Fruit fly (Drosophila melanogaster) whole organism, prepupa: ENCODE measurements around the gene CG15147.

Source experiments
- CG11902 ChIP-seq: fragments of 200-800 bp; sonication (Bioruptor generic); optimal IDR thresholded peaks from 3 replicates; lab custom pipeline; 2016; ENCODE audit warnings: missing biosample characterization, missing genetic modification characterization
- CG16779 ChIP-seq: fragments of 200-800 bp; sonication (Bioruptor generic); optimal IDR thresholded peaks from 3 replicates; lab custom pipeline; 2017; ENCODE audit warnings: missing biosample characterization, mild to moderate bottlenecking, missing genetic modification characterization
- CG3032 ChIP-seq: fragments of 200-800 bp; optimal IDR thresholded peaks from 2 replicates; lab custom pipeline; 2019; ENCODE audit warnings: missing biosample characterization, mild to moderate bottlenecking, missing genetic modification characterization, moderate library complexity
- CG32006 ChIP-seq: fragments of 200-800 bp; sonication (Bioruptor generic); optimal IDR thresholded peaks from 3 replicates; lab custom pipeline; 2017; ENCODE audit warnings: missing biosample characterization, mild to moderate bottlenecking, missing genetic modification characterization
- CG34406 ChIP-seq: fragments of 200-800 bp; sonication (Bioruptor generic); optimal IDR thresholded peaks from 3 replicates; lab custom pipeline; 2016; ENCODE audit warnings: missing biosample characterization, missing genetic modification characterization
- CG3919 ChIP-seq: fragments of 200-800 bp; sonication (Bioruptor generic); optimal IDR thresholded peaks from 3 replicates; lab custom pipeline; 2016; ENCODE audit warnings: missing biosample characterization, missing genetic modification characterization
- CG4318 ChIP-seq: fragments of 200-800 bp; sonication (Bioruptor generic); optimal IDR thresholded peaks from 3 replicates; lab custom pipeline; 2017; ENCODE audit warnings: missing biosample characterization, mild to moderate bottlenecking, missing genetic modification characterization
- CG6276 ChIP-seq: fragments of 200-800 bp; sonication (Bioruptor generic); optimal IDR thresholded peaks from 2 replicates; lab custom pipeline; 2017; ENCODE audit warnings: missing biosample characterization, mild to moderate bottlenecking, missing genetic modification characterization
- CG8319 ChIP-seq: fragments of 200-800 bp; sonication (Bioruptor generic); optimal IDR thresholded peaks from 3 replicates; lab custom pipeline; 2016; ENCODE audit warnings: missing biosample characterization, missing genetic modification characterization
- CG8632 ChIP-seq: fragments of 200-800 bp; sonication (Bioruptor generic); optimal IDR thresholded peaks from 3 replicates; lab custom pipeline; 2016; ENCODE audit warnings: missing biosample characterization, missing genetic modification characterization
- CG9139 ChIP-seq: fragments of 200-800 bp; sonication (Bioruptor generic); optimal IDR thresholded peaks from 3 replicates; lab custom pipeline; 2017; ENCODE audit warnings: missing biosample characterization, mild to moderate bottlenecking, missing genetic modification characterization
- Eip78C ChIP-seq: fragments of 200-800 bp; sonication (Bioruptor generic); peaks from one replicate; lab custom pipeline; 2016; ENCODE audit warnings: missing biosample characterization, missing genetic modification characterization
- Eip93F ChIP-seq: fragments of 200-800 bp; sonication (Bioruptor generic); optimal IDR thresholded peaks from 2 replicates; lab custom pipeline; 2016; ENCODE audit warnings: missing biosample characterization, mild to moderate bottlenecking, missing genetic modification characterization
- Ets96B ChIP-seq: fragments of 200-800 bp; optimal IDR thresholded peaks from 2 replicates; lab custom pipeline; 2019; ENCODE audit warnings: missing biosample characterization, mild to moderate bottlenecking, missing genetic modification characterization, moderate library complexity
- Hr39 ChIP-seq: fragments of 200-800 bp; sonication (Bioruptor generic); optimal IDR thresholded peaks from 2 replicates; lab custom pipeline; 2016; ENCODE audit warnings: missing biosample characterization, missing genetic modification characterization
- Hr4 ChIP-seq: fragments of 200-800 bp; sonication (Bioruptor generic); optimal IDR thresholded peaks from 3 replicates; lab custom pipeline; 2016; ENCODE audit warnings: missing biosample characterization, missing genetic modification characterization
- Met ChIP-seq: fragments of 200-800 bp; sonication (Bioruptor generic); optimal IDR thresholded peaks from 3 replicates; lab custom pipeline; 2016; ENCODE audit warnings: missing biosample characterization, missing genetic modification characterization
- OdsH ChIP-seq: fragments of 200-800 bp; sonication (Bioruptor generic); optimal IDR thresholded peaks from 3 replicates; lab custom pipeline; 2016; ENCODE audit warnings: missing biosample characterization, missing genetic modification characterization
- Smox ChIP-seq: fragments of 200-800 bp; sonication (Bioruptor generic); optimal IDR thresholded peaks from 3 replicates; lab custom pipeline; 2016; ENCODE audit warnings: missing biosample characterization, missing genetic modification characterization
- Sox102F ChIP-seq: fragments of 200-800 bp; sonication (Bioruptor generic); optimal IDR thresholded peaks from 2 replicates; lab custom pipeline; 2016; ENCODE audit warnings: missing biosample characterization, mild to moderate bottlenecking, missing genetic modification characterization
- Sox14 ChIP-seq: fragments of 200-800 bp; sonication (Bioruptor generic); optimal IDR thresholded peaks from 3 replicates; lab custom pipeline; 2016; ENCODE audit warnings: missing biosample characterization, missing genetic modification characterization
- dsx ChIP-seq: fragments of 200-800 bp; optimal IDR thresholded peaks from 3 replicates; lab custom pipeline; 2019; ENCODE audit warnings: missing biosample characterization, mild to moderate bottlenecking, missing genetic modification characterization, moderate library complexity; ENCODE audit not compliant: poor library complexity, severe bottlenecking
- esn ChIP-seq: fragments of 200-800 bp; sonication (Bioruptor generic); optimal IDR thresholded peaks from 2 replicates; lab custom pipeline; 2016; ENCODE audit warnings: missing biosample characterization, mild to moderate bottlenecking, missing genetic modification characterization, moderate library complexity
- fkh ChIP-seq: fragments of 200-800 bp; sonication (Bioruptor generic); optimal IDR thresholded peaks from 3 replicates; lab custom pipeline; 2017; ENCODE audit warnings: missing biosample characterization, mild to moderate bottlenecking, missing genetic modification characterization, moderate library complexity
- pdm3 ChIP-seq: fragments of 200-800 bp; sonication (Bioruptor generic); optimal IDR thresholded peaks from 3 replicates; lab custom pipeline; 2016; ENCODE audit warnings: missing biosample characterization, missing genetic modification characterization
- ss ChIP-seq, 2 experiments: fragments of 200-800 bp; sonication (Bioruptor generic); optimal IDR thresholded peaks; 2 replicates in 1 of 2; 3 replicates in 1 of 2; lab custom pipeline; 2017 to 2018; ENCODE audit warnings: mild to moderate bottlenecking in 2 of 2, missing biosample characterization in 2 of 2, missing genetic modification characterization in 2 of 2, moderate library complexity in 1 of 2
- svp ChIP-seq: fragments of 200-800 bp; sonication (Bioruptor generic); peaks from one replicate; lab custom pipeline; 2016; ENCODE audit warnings: missing biosample characterization, missing genetic modification characterization
- vri ChIP-seq: fragments of 200-800 bp; sonication (Bioruptor generic); optimal IDR thresholded peaks from 3 replicates; lab custom pipeline; 2016; ENCODE audit warnings: missing biosample characterization, mild to moderate bottlenecking, missing genetic modification characterization

The CG15147 gene

DNA sequence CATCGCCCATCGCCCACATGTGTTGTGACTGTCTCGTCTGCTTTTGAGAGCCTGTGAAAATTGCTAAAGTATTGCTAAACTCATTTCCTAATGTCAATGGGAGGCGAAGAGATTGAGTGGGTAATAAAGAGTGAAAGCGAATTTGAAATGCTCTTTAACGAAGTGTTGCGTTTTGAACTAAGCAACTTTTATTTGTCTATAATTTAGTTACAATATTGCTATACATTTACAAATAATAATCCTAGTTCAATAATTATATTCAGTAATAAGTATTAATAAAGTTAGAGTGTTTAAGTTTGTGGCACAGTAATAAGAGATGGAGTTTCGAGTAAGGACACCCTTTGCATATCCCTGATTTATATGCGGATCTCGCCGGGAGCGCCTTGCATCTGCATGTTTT lies 10.7 kb downstream of the CG15147 start:
- TF ChIP-seq CG16779 (tag; lab: Kevin White, UChicago) (no peak), fkh (GFP tag; lab: Kevin White, UChicago) (no peak), svp (peak; percentile 41), Eip78C (GFP tag; lab: Kevin White, UChicago) (peak; percentile 22), pdm3 (GFP tag; lab: Kevin White, UChicago) (no peak)

DNA sequence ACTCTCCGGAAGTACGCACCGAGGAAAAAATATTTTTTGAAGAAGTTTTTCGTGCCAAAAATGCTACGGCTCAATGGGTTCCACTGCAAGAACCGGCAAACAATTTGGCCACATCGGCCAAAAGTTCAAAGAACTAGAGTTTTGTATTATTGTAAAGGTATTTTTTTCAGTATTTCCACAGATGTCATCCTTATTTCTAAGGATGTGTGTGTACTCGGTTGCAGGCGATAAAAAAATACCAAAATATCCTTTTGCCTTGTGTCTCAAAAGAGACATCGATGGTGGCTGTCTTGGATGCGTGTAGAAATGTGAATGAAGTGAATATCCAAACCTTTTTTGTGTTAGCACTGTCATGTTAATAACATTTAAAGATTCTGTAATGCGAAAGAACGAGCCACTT lies 23.0 kb downstream of the CG15147 start:
- TF ChIP-seq CG6276 (GFP tag; lab: Kevin White, UChicago) (no peak), Eip78C (GFP tag; lab: Kevin White, UChicago) (peak; percentile 9)

DNA sequence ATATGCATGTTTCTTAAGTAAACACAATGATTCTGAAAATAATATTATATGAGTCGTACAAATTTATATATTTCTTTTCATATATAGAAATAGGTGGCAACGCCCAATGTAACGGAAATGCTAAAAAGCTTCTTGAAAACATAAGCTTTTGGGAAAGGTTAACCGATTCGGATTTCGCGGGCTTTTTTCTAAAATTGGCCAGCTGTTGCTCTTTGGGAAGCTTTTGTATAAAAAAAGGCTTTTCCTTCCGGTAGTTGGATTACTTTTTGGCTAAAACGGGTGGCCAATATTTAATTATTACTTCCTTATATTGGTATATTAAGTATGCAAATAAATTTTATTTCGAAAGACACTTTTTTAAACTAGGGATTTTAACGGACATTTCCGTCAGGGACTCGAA lies 32.1 kb downstream of the CG15147 start:
- TF ChIP-seq Sox102F (GFP tag; lab: Kevin White, UChicago) (no peak), svp (peak; percentile 11)

DNA sequence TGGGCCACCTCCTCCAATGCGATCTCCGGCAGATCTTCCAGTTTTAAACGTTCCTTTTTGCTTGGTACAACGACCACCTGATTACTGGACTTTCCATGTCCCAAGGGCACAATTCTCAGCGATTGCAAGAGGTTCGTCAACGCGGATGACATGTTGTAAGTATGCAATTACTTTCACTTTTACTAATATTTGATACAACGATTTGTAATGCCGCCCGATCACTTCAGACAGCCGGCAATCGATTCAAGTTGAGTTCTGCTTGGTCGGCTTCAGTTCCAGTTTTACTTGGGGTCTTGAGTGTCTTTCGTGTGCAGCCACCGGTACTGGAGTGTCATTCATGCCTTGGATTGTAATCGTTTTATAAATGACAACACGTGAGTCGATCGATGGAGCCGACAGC lies 34.2 kb downstream of the CG15147 start, which contains the start of the genes Sytalpha and CG6870:
TSS of gene Sytalpha (plus strand) at position 301 of the 400 bp plus-strand sequence.
TSS of gene CG6870 (minus strand) at position 340 of the 400 bp plus-strand sequence.
- no peak for TF ChIP-seq Smox (GFP tag; lab: Kevin White, UChicago)

DNA sequence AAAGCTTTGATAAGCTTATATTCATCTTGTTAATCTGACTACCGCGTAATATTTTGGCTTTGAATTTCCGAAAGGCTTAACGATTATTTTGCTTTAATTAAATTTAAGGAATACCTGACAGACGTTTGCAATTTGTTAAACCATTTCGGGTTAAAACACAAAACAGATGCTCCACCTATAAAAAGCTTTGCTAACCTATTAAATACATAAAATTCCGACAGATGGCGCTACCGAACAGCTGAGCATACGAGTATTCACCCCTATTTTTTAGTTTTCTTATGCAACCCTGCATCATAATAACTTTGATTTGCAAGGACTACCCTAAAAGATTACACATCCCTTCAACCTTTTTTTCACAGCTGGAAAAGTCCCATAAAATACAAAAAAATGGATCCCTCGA lies 36.3 kb downstream of the CG15147 start:
- TF ChIP-seq svp (peak; percentile 38), Eip78C (GFP tag; lab: Kevin White, UChicago) (peak; percentile 44), Sox14 (no peak)

DNA sequence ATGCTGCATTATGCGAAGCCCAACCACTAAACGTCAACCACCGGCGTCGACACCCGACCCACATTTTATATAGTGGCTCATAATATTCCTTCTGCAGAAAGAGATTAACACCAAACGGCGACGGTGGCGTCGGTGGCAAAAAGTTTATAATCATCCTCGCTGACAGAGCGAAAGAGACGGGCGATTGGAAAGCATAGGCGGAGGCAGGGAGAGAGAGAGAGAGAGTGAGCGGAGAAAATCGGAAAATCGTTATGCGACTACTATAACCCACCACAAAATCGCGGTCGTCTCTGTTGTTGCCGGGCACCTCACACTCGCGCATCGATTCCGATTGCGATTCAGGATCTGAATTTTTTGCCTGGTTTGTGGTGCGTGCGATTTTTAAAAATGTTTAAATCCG lies 37.1 kb downstream of the CG15147 start, which contains the start of gene Oli:
TSS of gene Oli (plus strand) at position 70 of the 400 bp plus-strand sequence.
- no peak for TF ChIP-seq pdm3 (GFP tag; lab: Kevin White, UChicago)
- no peak for TF ChIP-seq Met (GFP tag; lab: Kevin White, UChicago)
- no peak for TF ChIP-seq CG32006 (GFP tag; lab: Kevin White, UChicago)
- no peak for TF ChIP-seq CG4318 (GFP tag; lab: Kevin White, UChicago)
- TF ChIP-seq CG9139 (GFP tag; lab: Kevin White, UChicago): no peak
- no peak for TF ChIP-seq fkh (GFP tag; lab: Kevin White, UChicago)
- TF ChIP-seq CG3919 (GFP tag; lab: Kevin White, UChicago): no peak
- no peak for TF ChIP-seq Eip78C (GFP tag; lab: Kevin White, UChicago)
- TF ChIP-seq Sox14: no peak
- no peak for TF ChIP-seq vri (GFP tag; lab: Kevin White, UChicago)
- TF ChIP-seq Hr4: no peak
- TF ChIP-seq CG8319 (GFP tag; lab: Kevin White, UChicago): no peak
- no peak for TF ChIP-seq CG8632 (GFP tag; lab: Kevin White, UChicago)
- TF ChIP-seq ss (GFP tag; optimal IDR thresholded peaks at IDR 0.05; lab: Kevin White, UChicago): no peak
- TF ChIP-seq Hr39: no peak
- TF ChIP-seq CG11902 (GFP tag; lab: Kevin White, UChicago): no peak
- no peak for TF ChIP-seq CG16779 (tag; lab: Kevin White, UChicago)

DNA sequence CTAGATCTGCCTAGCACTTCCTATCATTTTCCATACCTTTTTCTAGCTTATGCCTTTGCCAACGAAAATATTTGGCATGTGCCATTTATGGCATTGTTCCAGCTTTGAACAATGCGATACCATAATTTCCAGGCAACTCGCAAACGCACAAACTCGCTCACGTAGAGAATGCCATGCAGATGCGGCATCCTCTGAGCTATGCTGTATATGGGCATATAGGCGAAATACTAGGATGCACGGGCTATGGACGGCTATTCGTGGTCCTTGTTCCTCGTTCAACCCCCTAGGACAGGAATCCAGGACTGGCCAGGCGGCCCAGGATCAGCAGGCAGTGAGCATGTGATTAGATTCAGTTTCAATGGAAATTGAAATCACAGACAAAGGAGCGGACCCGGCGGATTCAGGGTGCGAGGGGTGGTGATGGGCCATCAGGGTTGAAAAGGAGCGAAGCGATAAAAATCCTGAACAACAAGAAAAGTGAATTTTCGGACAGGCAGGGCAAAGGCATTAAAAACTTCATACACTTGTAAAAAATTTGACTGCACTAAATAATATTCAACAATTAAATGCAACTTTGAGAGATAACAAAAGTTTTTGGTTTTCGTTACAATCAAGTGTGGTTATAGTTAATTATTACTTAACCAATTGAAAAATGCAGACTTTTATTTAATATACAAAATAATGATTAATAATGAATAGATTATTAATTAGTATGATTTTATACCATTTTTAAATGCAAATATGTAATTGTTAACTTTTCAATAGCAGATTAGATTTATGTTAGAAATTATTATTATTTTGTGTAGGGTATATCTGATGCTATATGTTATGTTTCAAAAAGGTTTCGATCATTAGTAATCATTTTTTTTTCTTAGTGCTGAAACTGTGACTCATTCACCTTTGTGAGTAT lies 37.8 kb downstream of the CG15147 start:
- TF ChIP-seq OdsH (no peak), Hr4 (no peak), Smox (GFP tag; lab: Kevin White, UChicago) (no peak), dsx (GFP tag; lab: Kevin White, UChicago) (peak; percentile 0), svp (peak; percentile 7), Eip93F (no peak), Eip78C (GFP tag; lab: Kevin White, UChicago) (peak; percentile 28), esn (GFP tag; lab: Kevin White, UChicago) (peak; percentile 14), Sox102F (GFP tag; lab: Kevin White, UChicago) (no peak), ss (GFP tag; optimal IDR thresholded peaks at IDR 0.05; lab: Kevin White, UChicago) (peak in 1 of 2 experiments; percentile 25), Ets96B (tag; lab: Kevin White, UChicago) (peak; percentile 22), CG34406 (GFP tag; lab: Kevin White, UChicago) (peak; percentile 12), CG3032 (tag; lab: Kevin White, UChicago) (peak; percentile 36)
- TF ChIP-seq, all 60 proteins: peak for 8
